Fruit fly (Drosophila melanogaster) whole organism, embryonic: ENCODE data around the gene Patr-1.

ENCODE experiments used
- CG12071 ChIP-seq: fragments of 200-800 bp; sonication (Bioruptor generic); optimal IDR thresholded peaks from 3 replicates; lab custom pipeline; 2018; ENCODE audit warnings: missing biosample characterization, mild to moderate bottlenecking, missing genetic modification characterization
- CG13296 ChIP-seq: fragments of 200-800 bp; sonication (Bioruptor generic); optimal IDR thresholded peaks from 3 replicates; lab custom pipeline; 2018; ENCODE audit warnings: missing biosample characterization, mild to moderate bottlenecking, missing genetic modification characterization
- CG13424 ChIP-seq: fragments of 200-800 bp; sonication (Bioruptor generic); optimal IDR thresholded peaks from 2 replicates; lab custom pipeline; 2019; ENCODE audit warnings: missing biosample characterization, mild to moderate bottlenecking, missing genetic modification characterization, moderate library complexity
- CG14860 ChIP-seq: fragments of 200-800 bp; sonication (Bioruptor generic); IDR thresholded peaks from 3 replicates; pipeline ENCODE4 v1.3.6; 2022; ENCODE audit warnings: missing biosample characterization, missing genetic modification characterization; ENCODE audit not compliant: partially characterized antibody
- CG15269 ChIP-seq: fragments of 200-800 bp; sonication (Bioruptor generic); optimal IDR thresholded peaks from 2 replicates; lab custom pipeline; 2018; ENCODE audit warnings: missing biosample characterization, mild to moderate bottlenecking, missing genetic modification characterization, moderate library complexity
- CG1647 ChIP-seq: fragments of 200-800 bp; sonication (Bioruptor generic); optimal IDR thresholded peaks from 3 replicates; lab custom pipeline; 2016; ENCODE audit warnings: missing biosample characterization, missing genetic modification characterization
- CG17186 ChIP-seq: fragments of 200-800 bp; sonication (Bioruptor generic); optimal IDR thresholded peaks from 3 replicates; lab custom pipeline; 2017; ENCODE audit warnings: missing biosample characterization, missing genetic modification reagents, missing genetic modification characterization
- CG17802 ChIP-seq: fragments of 200-800 bp; sonication (Bioruptor generic); optimal IDR thresholded peaks from 2 replicates; lab custom pipeline; 2018; ENCODE audit warnings: missing biosample characterization, mild to moderate bottlenecking, missing genetic modification characterization, moderate library complexity
- CG18262 ChIP-seq: fragments of 200-800 bp; optimal IDR thresholded peaks from 3 replicates; lab custom pipeline; 2019; ENCODE audit warnings: missing biosample characterization, mild to moderate bottlenecking, missing genetic modification characterization, moderate library complexity
- CG30431 ChIP-seq: fragments of 200-800 bp; sonication (Bioruptor generic); optimal IDR thresholded peaks from 2 replicates; lab custom pipeline; 2017; ENCODE audit warnings: missing biosample characterization, missing genetic modification characterization
- CG3065 ChIP-seq: fragments of 200-800 bp; sonication (Bioruptor generic); optimal IDR thresholded peaks from 2 replicates; lab custom pipeline; 2016; ENCODE audit warnings: missing biosample characterization, missing genetic modification characterization
- CG34422 ChIP-seq: fragments of 200-800 bp; sonication (Bioruptor generic); IDR thresholded peaks from 3 replicates; pipeline ENCODE4 v1.3.6; 2022; ENCODE audit warnings: missing biosample characterization, missing genetic modification characterization
- CG3847 ChIP-seq: fragments of 200-800 bp; sonication (Bioruptor generic); IDR thresholded peaks from 2 replicates; pipeline ENCODE4 v1.3.6; 2022; ENCODE audit warnings: missing biosample characterization, missing genetic modification characterization
- CG43689 ChIP-seq: fragments of 200-800 bp; sonication (Bioruptor generic); IDR thresholded peaks from 2 replicates; pipeline ENCODE4 v1.3.6; 2022; ENCODE audit warnings: missing biosample characterization, missing genetic modification characterization
- CG4707 ChIP-seq: fragments of 200-800 bp; sonication (Bioruptor generic); optimal IDR thresholded peaks from 2 replicates; lab custom pipeline; 2018; ENCODE audit warnings: missing biosample characterization, mild to moderate bottlenecking, missing genetic modification characterization, moderate library complexity
- CG7987 ChIP-seq: fragments of 200-800 bp; sonication (Bioruptor generic); optimal IDR thresholded peaks from 2 replicates; lab custom pipeline; 2018; ENCODE audit warnings: missing biosample characterization, mild to moderate bottlenecking, missing genetic modification characterization, moderate library complexity
- CG8944 ChIP-seq: fragments of 200-800 bp; sonication (Bioruptor generic); optimal IDR thresholded peaks from 3 replicates; lab custom pipeline; 2016; ENCODE audit warnings: missing biosample characterization, missing genetic modification characterization
- Chrac-16 ChIP-seq: fragments of 200-800 bp; sonication (Bioruptor generic); optimal IDR thresholded peaks from 3 replicates; lab custom pipeline; 2016; ENCODE audit warnings: missing biosample characterization, missing genetic modification characterization
- Dbx ChIP-seq: fragments of 200-800 bp; sonication (Bioruptor generic); IDR thresholded peaks from 3 replicates; pipeline ENCODE4 v1.3.6; 2022; ENCODE audit warnings: missing biosample characterization, missing genetic modification characterization
- Dip2 ChIP-seq: fragments of 200-800 bp; sonication (Bioruptor generic); IDR thresholded peaks from 2 replicates; pipeline ENCODE4 v1.3.6; 2022; ENCODE audit warnings: missing biosample characterization, missing genetic modification characterization
- Doc3 ChIP-seq: fragments of 200-800 bp; sonication (Bioruptor generic); IDR thresholded peaks from 3 replicates; pipeline ENCODE4 v1.3.6; 2022; ENCODE audit warnings: missing biosample characterization, missing genetic modification characterization; ENCODE audit not compliant: partially characterized antibody
- Hmr ChIP-seq: fragments of 200-800 bp; sonication (Bioruptor generic); optimal IDR thresholded peaks from 3 replicates; lab custom pipeline; 2017; ENCODE audit warnings: mild to moderate bottlenecking, missing biosample characterization, missing genetic modification reagents, missing genetic modification characterization
- MESR4 ChIP-seq: fragments of 200-800 bp; sonication (Bioruptor generic); optimal IDR thresholded peaks from 2 replicates; lab custom pipeline; 2018; ENCODE audit warnings: missing biosample characterization, mild to moderate bottlenecking, missing genetic modification characterization, moderate library complexity
- Mad ChIP-seq: fragments of 200-800 bp; sonication (Bioruptor generic); optimal IDR thresholded peaks from 2 replicates; lab custom pipeline; 2016; ENCODE audit warnings: missing biosample characterization, missing genetic modification characterization
- Myb ChIP-seq: fragments of 200-800 bp; sonication (Bioruptor generic); optimal IDR thresholded peaks from 2 replicates; lab custom pipeline; 2016; ENCODE audit warnings: missing biosample characterization, missing genetic modification characterization
- NK7.1 ChIP-seq: fragments of 200-800 bp; sonication (Bioruptor generic); optimal IDR thresholded peaks from 3 replicates; lab custom pipeline; 2016; ENCODE audit warnings: missing biosample characterization, missing genetic modification characterization
- Opbp ChIP-seq: fragments of 200-800 bp; sonication (Bioruptor generic); IDR thresholded peaks from 3 replicates; pipeline ENCODE4 v1.3.6; 2022; ENCODE audit warnings: missing biosample characterization, missing genetic modification characterization; ENCODE audit not compliant: partially characterized antibody
- Optix ChIP-seq: fragments of 200-800 bp; sonication (Bioruptor generic); IDR thresholded peaks from 3 replicates; pipeline ENCODE4 v1.3.6; 2022; ENCODE audit warnings: missing biosample characterization, missing genetic modification characterization
- Trl ChIP-seq, 3 experiments: fragments of >200 bp in 2 of 3; fragments of 200-800 bp in 1 of 3; sonication (Bioruptor generic) in 1 of 3; optimal IDR thresholded peaks; 2 replicates in 1 of 3; 3 replicates in 2 of 3; lab custom pipeline; 2016 to 2017; ENCODE audit warnings: missing biosample characterization in 1 of 3, missing genetic modification characterization in 1 of 3
- al ChIP-seq: fragments of 200-800 bp; sonication (Bioruptor generic); IDR thresholded peaks from 2 replicates; pipeline ENCODE4 v1.3.6; 2022; ENCODE audit warnings: missing biosample characterization, missing genetic modification characterization
- cato ChIP-seq: fragments of 200-800 bp; sonication (Bioruptor generic); optimal IDR thresholded peaks from 2 replicates; lab custom pipeline; 2016; ENCODE audit warnings: missing biosample characterization, missing genetic modification characterization, borderline replicate concordance
- chm ChIP-seq: fragments of 200-800 bp; sonication (Bioruptor generic); IDR thresholded peaks from 2 replicates; pipeline ENCODE4 v1.3.6; 2022; ENCODE audit warnings: missing biosample characterization, missing genetic modification characterization
- crp ChIP-seq, 2 experiments: fragments of 200-800 bp; sonication (Bioruptor generic); optimal IDR thresholded peaks; 2 replicates in 1 of 2; 3 replicates in 1 of 2; lab custom pipeline; 2017; ENCODE audit warnings: missing biosample characterization in 2 of 2, missing genetic modification characterization in 2 of 2, mild to moderate bottlenecking in 1 of 2, moderate library complexity in 1 of 2
- dysf ChIP-seq: fragments of 200-800 bp; sonication (Bioruptor generic); IDR thresholded peaks from 3 replicates; pipeline ENCODE4 v1.3.6; 2022; ENCODE audit warnings: missing biosample characterization, missing genetic modification characterization
- gcm2 ChIP-seq: fragments of 200-800 bp; sonication (Bioruptor generic); optimal IDR thresholded peaks from 2 replicates; lab custom pipeline; 2016; ENCODE audit warnings: missing biosample characterization, missing genetic modification characterization
- hbn ChIP-seq: fragments of 200-800 bp; sonication (Bioruptor generic); IDR thresholded peaks from 2 replicates; pipeline ENCODE4 v1.3.6; 2022; ENCODE audit warnings: missing biosample characterization, missing genetic modification characterization; ENCODE audit not compliant: partially characterized antibody
- jing ChIP-seq: fragments of 200-800 bp; sonication (Bioruptor generic); optimal IDR thresholded peaks from 2 replicates; lab custom pipeline; 2018; ENCODE audit warnings: missing biosample characterization, mild to moderate bottlenecking, missing genetic modification characterization
- lilli ChIP-seq: fragments of 200-800 bp; sonication (Bioruptor generic); optimal IDR thresholded peaks from 3 replicates; lab custom pipeline; 2016; ENCODE audit warnings: missing biosample characterization, missing genetic modification characterization
- maf-S ChIP-seq: fragments of 200-800 bp; sonication (Bioruptor generic); optimal IDR thresholded peaks from 2 replicates; lab custom pipeline; 2016; ENCODE audit warnings: missing biosample characterization, missing genetic modification characterization
- mam ChIP-seq: fragments of 200-800 bp; sonication (Bioruptor generic); optimal IDR thresholded peaks from 3 replicates; lab custom pipeline; 2016; ENCODE audit warnings: missing biosample characterization, missing genetic modification characterization
- pho ChIP-seq: fragments of 200-800 bp; sonication (Bioruptor generic); optimal IDR thresholded peaks from 2 replicates; lab custom pipeline; 2016; ENCODE audit warnings: missing biosample characterization, missing genetic modification characterization
- pros ChIP-seq: fragments of 200-800 bp; sonication (Bioruptor generic); optimal IDR thresholded peaks from 3 replicates; lab custom pipeline; 2019; ENCODE audit warnings: missing biosample characterization, mild to moderate bottlenecking, missing genetic modification characterization, moderate library complexity
- pum ChIP-seq: fragments of 200-800 bp; sonication (Bioruptor generic); optimal IDR thresholded peaks from 2 replicates; lab custom pipeline; 2016; ENCODE audit warnings: missing biosample characterization, missing genetic modification characterization
- tin ChIP-seq: fragments of 200-800 bp; sonication (Bioruptor generic); optimal IDR thresholded peaks from 3 replicates; lab custom pipeline; 2016; ENCODE audit warnings: missing biosample characterization, missing genetic modification characterization
- trem ChIP-seq: fragments of 200-800 bp; optimal IDR thresholded peaks from 3 replicates; lab custom pipeline; 2019; ENCODE audit warnings: missing biosample characterization, mild to moderate bottlenecking, missing genetic modification characterization, moderate library complexity
- ttk ChIP-seq: fragments of 200-800 bp; sonication (Bioruptor generic); IDR thresholded peaks from 2 replicates; pipeline ENCODE4 v2.1.2; 2022; ENCODE audit warnings: missing biosample characterization, missing genetic modification characterization
- wdn ChIP-seq: fragments of 200-800 bp; sonication (Bioruptor generic); IDR thresholded peaks from 2 replicates; pipeline ENCODE4 v1.3.6; 2022; ENCODE audit warnings: missing biosample characterization, missing genetic modification characterization
- zen2 ChIP-seq: fragments of 200-800 bp; sonication (Bioruptor generic); IDR thresholded peaks from 3 replicates; pipeline ENCODE4 v1.3.6; 2022; ENCODE audit warnings: missing biosample characterization, missing genetic modification characterization; ENCODE audit not compliant: partially characterized antibody

Gene Patr-1

dm6 chr3R:17002218-17003110 lies 40.9 kb upstream of the Patr-1 start, which contains the start of the genes Sf3a1 and Irc (continued):
- TF ChIP-seq CG34422 (peak; percentile 46; the same call in 1 of the 3 replicates), CG3847 (GFP tag; lab: Robert Waterston, UW) (peak; percentile 51; the same call in 1 of the 2 replicates), Trl (optimal IDR thresholded peaks at IDR 0.05; lab: Kevin White, UChicago) (no peak), Trl (GFP tag; optimal IDR thresholded peaks at IDR 0.05; lab: Kevin White, UChicago) (peak; percentile 45), wdn (no peak), pum (peak; percentile 7), crp (GFP tag; optimal IDR thresholded peaks at IDR 0.05; lab: Kevin White, UChicago) (no peak), CG15269 (tag; lab: Kevin White, UChicago) (no peak), Hmr (GFP tag; lab: Kevin White, UChicago) (peak; percentile 9), trem (peak; percentile 75), mam (GFP tag; lab: Kevin White, UChicago) (peak; percentile 57), NK7.1 (GFP tag; lab: Kevin White, UChicago) (no peak), CG43689 (no peak), CG4707 (GFP tag; lab: Kevin White, UChicago) (no peak), CG7987 (GFP tag; lab: Kevin White, UChicago) (peak; percentile 78), cato (GFP tag; lab: Kevin White, UChicago) (no peak), Doc3 (GFP tag; lab: Robert Waterston, UW) (peak; percentile 93), Opbp (GFP tag; lab: Robert Waterston, UW) (peak; percentile 97), pho (GFP tag; lab: Kevin White, UChicago) (peak; percentile 26), lilli (GFP tag; lab: Kevin White, UChicago) (peak; percentile 59), CG17186 (GFP tag; lab: Kevin White, UChicago) (peak; percentile 30), zen2 (GFP tag; lab: Robert Waterston, UW) (peak; percentile 95), dysf (no peak), Optix (GFP tag; lab: Robert Waterston, UW) (no peak), Chrac-16 (peak; percentile 13), Myb (GFP tag; lab: Kevin White, UChicago) (peak; percentile 41), ttk (GFP tag; lab: Robert Waterston, UW) (no peak), Dbx (GFP tag; lab: Robert Waterston, UW) (peak; percentile 48; the same call in 1 of the 3 replicates), CG3065 (GFP tag; lab: Kevin White, UChicago) (peak; percentile 30), maf-S (GFP tag; lab: Kevin White, UChicago) (peak; percentile 1), CG13296 (GFP tag; lab: Kevin White, UChicago) (no peak), hbn (GFP tag; lab: Robert Waterston, UW) (peak; percentile 97), al (GFP tag; lab: Robert Waterston, UW) (no peak), CG30431 (GFP tag; lab: Kevin White, UChicago) (no peak), CG1647 (GFP tag; lab: Kevin White, UChicago) (peak; percentile 11), CG18262 (tag; lab: Kevin White, UChicago) (peak; percentile 3), gcm2 (GFP tag; lab: Kevin White, UChicago) (no peak), CG12071 (GFP tag; lab: Kevin White, UChicago) (no peak), CG8944 (GFP tag; lab: Kevin White, UChicago) (no peak), CG17802 (tag; lab: Kevin White, UChicago) (no peak), Dip2 (GFP tag; lab: Robert Waterston, UW) (no peak), tin (GFP tag; lab: Kevin White, UChicago) (peak; percentile 19), CG13424 (peak; percentile 6), jing (GFP tag; lab: Kevin White, UChicago) (no peak), chm (GFP tag; lab: Robert Waterston, UW) (peak; percentile 5; the same call in 1 of the 2 replicates), MESR4 (GFP tag; lab: Kevin White, UChicago) (peak; percentile 65), Mad (GFP tag; lab: Kevin White, UChicago) (peak; percentile 20), CG14860 (peak; percentile 86), pros (no peak)
